Fruit fly (Drosophila melanogaster): ENCODE results near the gene CG8136.

The CG8136 gene

DNA sequence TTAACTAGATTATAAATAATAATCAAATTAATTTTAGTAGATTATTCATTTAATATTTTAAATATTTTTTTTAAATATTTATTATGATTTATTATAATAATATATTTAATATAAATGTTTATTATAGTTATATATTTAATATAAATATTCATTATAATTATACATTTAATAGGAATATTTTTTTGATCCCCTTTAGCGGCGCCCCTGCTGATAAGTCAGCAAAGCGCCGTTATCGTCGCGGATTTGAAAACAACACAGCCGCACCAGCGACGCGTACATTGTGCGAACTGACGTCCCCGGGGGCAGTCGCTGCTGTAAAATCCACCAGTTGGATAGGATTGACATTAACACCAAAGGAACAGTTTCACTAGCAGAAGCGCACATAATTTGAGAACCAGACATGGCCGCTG lies 8.4 kb upstream of the CG8136 start, which contains the start of gene CG8112:
TSS of gene CG8112 (plus strand) at position 212 of the 410 bp plus-strand sequence.
- TF ChIP-seq gl (tag; optimal IDR thresholded peaks at IDR 0.05) = no peak
- peak; percentile 30 for TF ChIP-seq Snoo (tag; optimal IDR thresholded peaks at IDR 0.05)
- no peak for TF ChIP-seq Pif1A (GFP tag; optimal IDR thresholded peaks at IDR 0.05)
- no peak for TF ChIP-seq CG13204 (GFP tag; optimal IDR thresholded peaks at IDR 0.05)
- TF ChIP-seq CG8301 (tag; optimal IDR thresholded peaks at IDR 0.05) = no peak
- TF ChIP-seq CG8159 (tag; optimal IDR thresholded peaks at IDR 0.05) = peak; percentile 23
- peak; percentile 5 for TF ChIP-seq CG17806 (tag; optimal IDR thresholded peaks at IDR 0.05)
- TF ChIP-seq Ets98B (GFP tag; IDR thresholded peaks at IDR 0.05) = peak; percentile 20; the same call in 1 of the 2 replicates
- peak; percentile 38 for TF ChIP-seq Pif1B (GFP tag; optimal IDR thresholded peaks at IDR 0.05)
- peak; percentile 12; the same call in 1 of the 3 replicates for TF ChIP-seq CG4496 (GFP tag; IDR thresholded peaks at IDR 0.05)
- 0 out of 2 replicates have a peak, but pooled peaks have one; percentile 9 for TF ChIP-seq CG12605 (GFP tag; IDR thresholded peaks at IDR 0.05)
- TF ChIP-seq D1 (tag; optimal IDR thresholded peaks at IDR 0.05) = no peak
- TF ChIP-seq CG15710 (tag; optimal IDR thresholded peaks at IDR 0.05) = peak; percentile 25

DNA sequence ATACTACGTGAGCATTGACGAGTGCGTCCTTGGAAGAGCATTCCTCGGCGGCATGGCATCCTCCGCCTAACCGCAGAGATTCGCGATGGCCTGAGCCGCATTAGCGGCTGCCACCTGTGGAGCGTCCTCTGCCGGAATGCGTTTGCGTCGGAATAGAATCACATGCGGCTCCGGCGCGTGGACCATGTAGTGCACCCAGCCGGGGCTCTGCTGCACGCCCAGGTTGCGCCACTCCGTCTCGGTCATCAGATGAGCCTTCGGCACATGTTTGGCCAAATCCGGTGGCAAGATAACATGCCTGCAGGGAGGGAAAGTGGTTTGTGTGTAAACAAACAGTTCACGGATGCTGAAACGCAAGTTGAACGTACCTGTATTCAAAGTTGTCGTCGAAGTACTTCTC lies 5.8 kb upstream of the CG8136 start:
- TF ChIP-seq CG12605 (GFP tag; IDR thresholded peaks at IDR 0.05) = peak; percentile 55; the same call in 1 of the 2 replicates
- no peak for TF ChIP-seq EcR (GFP tag; optimal IDR thresholded peaks at IDR 0.05)

DNA sequence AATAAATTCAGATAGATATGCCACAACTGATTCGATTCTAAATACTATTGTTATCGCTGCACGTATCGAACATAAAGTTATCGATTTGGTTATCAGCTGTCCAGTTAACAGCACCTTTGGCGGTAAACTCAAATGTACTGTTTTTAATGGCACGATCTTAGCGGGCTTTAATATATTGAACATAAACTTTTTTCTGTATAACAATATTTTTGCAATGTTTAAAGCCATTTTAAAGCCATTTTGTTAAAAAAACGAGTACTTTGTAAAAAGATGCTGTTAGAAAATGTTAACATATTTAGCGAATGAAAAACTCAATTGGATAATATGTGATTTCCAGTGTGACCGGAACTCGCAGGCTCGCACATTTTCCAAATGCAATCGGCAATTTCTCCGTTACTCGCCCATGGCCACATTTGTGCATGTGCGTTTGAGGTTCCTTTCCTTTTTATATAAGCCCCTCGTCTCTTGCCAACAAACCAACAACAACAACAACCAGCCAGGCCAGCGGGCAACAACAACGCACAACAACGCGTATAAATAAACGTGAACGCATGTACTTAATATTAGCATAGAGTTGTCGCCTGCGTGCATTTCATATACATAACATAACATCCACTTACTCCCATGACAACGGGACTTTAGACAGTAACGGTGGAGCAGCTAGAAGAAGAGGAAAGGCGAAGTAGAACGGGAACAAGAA lies 5.2 kb upstream of the CG8136 start, which contains the start of gene TMEM216:
TSS of gene TMEM216 (plus strand) at position 393 of the 700 bp plus-strand sequence.
- peak; percentile 28 for TF ChIP-seq gl (tag; optimal IDR thresholded peaks at IDR 0.05)
- TF ChIP-seq EcR (GFP tag; optimal IDR thresholded peaks at IDR 0.05) = peak; percentile 2
- 0 out of 3 replicates have a peak, but pooled peaks have one; percentile 17 for TF ChIP-seq CG4496 (GFP tag; IDR thresholded peaks at IDR 0.05)
- no peak for TF ChIP-seq Ets98B (GFP tag; IDR thresholded peaks at IDR 0.05)

DNA sequence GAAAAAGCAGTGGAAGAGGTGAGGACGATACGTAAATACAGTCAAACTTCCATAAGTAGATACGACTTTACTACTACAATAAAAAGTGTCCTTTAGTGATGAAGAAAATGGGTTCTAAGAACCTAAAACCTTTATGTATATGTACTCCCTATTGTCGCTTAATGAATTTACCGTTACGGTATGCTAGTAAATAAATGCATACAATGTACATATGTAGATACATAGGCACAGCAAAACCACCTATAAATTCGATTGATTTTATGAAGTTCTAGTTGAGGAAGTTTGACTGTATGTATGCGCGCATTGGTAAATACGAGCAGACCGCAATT lies 4.7 kb upstream of the CG8136 start:
- TF ChIP-seq CG9948 (tag; optimal IDR thresholded peaks at IDR 0.05) = peak; percentile 30
- TF ChIP-seq CG8301 (tag; optimal IDR thresholded peaks at IDR 0.05) = peak; percentile 11
- peak; percentile 4 for TF ChIP-seq CG15710 (tag; optimal IDR thresholded peaks at IDR 0.05)
- TF ChIP-seq CG17806 (tag; optimal IDR thresholded peaks at IDR 0.05) = peak; percentile 19
- TF ChIP-seq Pif1A (GFP tag; optimal IDR thresholded peaks at IDR 0.05) = no peak

DNA sequence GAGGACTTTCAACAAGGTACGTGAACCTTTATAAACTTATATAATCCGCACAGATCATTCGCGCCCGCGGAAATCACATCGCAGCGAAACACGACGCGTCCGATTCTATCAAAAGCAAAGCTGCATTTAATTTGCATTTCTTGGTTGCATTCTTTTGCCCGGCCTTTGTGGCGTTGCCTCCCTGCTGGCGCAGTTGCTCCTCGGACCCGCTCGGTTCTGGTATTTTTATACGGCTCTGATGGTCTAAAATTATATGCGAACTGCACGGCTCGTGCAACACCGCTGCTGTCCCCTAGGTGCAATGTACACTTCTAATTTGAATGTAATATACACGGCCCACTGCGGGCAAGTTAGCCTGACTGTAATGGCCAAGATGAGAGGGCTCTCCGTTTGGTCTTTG lies 2.8 kb upstream of the CG8136 start, which contains the start of gene Cks85A:
TSS of gene Cks85A (minus strand) at position 101 of the 400 bp plus-strand sequence.
- TF ChIP-seq CG9948 (tag; optimal IDR thresholded peaks at IDR 0.05) = no peak
- TF ChIP-seq EcR (GFP tag; optimal IDR thresholded peaks at IDR 0.05) = no peak
- no peak for TF ChIP-seq fd96Ca (GFP tag; IDR thresholded peaks at IDR 0.05)
- no peak for TF ChIP-seq rn (GFP tag; IDR thresholded peaks at IDR 0.05)
- no peak for TF ChIP-seq Pif1B (GFP tag; optimal IDR thresholded peaks at IDR 0.05)
- no peak for TF ChIP-seq CG14655 (GFP tag; optimal IDR thresholded peaks at IDR 0.05)

DNA sequence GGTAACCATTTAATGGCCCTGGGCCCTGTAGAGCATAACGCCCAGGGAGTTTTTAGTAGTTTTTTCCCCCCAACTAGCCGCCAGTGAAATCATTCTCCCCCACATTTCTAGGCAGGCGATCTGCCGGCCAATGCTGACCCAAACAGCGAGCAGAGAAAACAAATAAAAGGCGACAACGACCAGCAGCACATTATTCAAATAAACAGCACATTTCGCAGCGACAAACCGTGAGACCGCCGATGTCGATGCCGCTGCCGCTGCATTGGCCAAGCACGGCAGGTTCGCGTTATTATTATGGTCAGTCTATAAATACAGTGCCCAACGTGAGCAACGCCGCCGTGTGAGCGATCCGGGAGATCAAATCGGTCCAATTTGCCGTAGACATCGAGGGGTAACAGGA lies 2.3 kb upstream of the CG8136 start, which contains the start of gene CG11760:
TSS of gene CG11760 (plus strand) at position 301 of the 400 bp plus-strand sequence.
- TF ChIP-seq gl (tag; optimal IDR thresholded peaks at IDR 0.05) (no peak), Pif1B (GFP tag; optimal IDR thresholded peaks at IDR 0.05) (no peak), CG4496 (GFP tag; IDR thresholded peaks at IDR 0.05) (0 out of 3 replicates have a peak, but pooled peaks have one; percentile 29)

DNA sequence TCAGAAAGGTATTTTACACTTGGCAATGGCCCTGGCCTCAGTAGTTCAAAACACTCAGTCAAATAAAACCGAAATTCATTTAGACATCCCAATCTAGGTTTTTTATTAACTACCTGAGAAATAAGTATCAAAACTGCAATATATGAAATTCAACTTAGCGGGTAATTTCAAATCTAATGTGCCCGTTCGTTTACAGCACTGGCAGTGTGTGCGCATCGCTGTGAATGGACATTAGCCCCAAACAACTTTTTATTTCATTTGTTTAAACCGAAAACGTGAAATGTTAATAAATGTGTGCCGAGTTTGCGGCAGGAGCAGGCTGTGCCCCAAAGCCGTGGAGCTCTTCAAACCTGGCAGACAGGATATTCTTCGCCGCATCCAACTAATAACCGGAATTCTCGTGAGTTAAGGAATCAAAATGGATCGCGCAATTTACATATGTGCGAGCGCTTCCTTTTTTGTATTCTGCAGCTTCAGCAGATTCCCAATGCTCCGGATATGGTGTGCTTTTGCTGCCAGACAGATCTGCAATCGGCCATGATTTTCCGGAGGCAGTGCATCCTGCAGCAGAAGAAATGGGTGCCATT lies 1.9 kb downstream of the CG8136 start, which contains the start of gene nom:
TSS of gene nom (plus strand) at position 213 of the 587 bp plus-strand sequence.
- TF ChIP-seq CG17806 (tag; optimal IDR thresholded peaks at IDR 0.05) = no peak
- no peak for TF ChIP-seq Ets98B (GFP tag; IDR thresholded peaks at IDR 0.05)
- TF ChIP-seq CG14655 (GFP tag; optimal IDR thresholded peaks at IDR 0.05) = no peak
- no peak for TF ChIP-seq Pif1B (GFP tag; optimal IDR thresholded peaks at IDR 0.05)
- no peak for TF ChIP-seq CG4496 (GFP tag; IDR thresholded peaks at IDR 0.05)
- TF ChIP-seq CG9948 (tag; optimal IDR thresholded peaks at IDR 0.05) = no peak
- no peak for TF ChIP-seq CG12605 (GFP tag; IDR thresholded peaks at IDR 0.05)
- TF ChIP-seq Pif1A (GFP tag; optimal IDR thresholded peaks at IDR 0.05) = no peak
- TF ChIP-seq CG34367 (tag; optimal IDR thresholded peaks at IDR 0.05) = no peak
- TF ChIP-seq CG15710 (tag; optimal IDR thresholded peaks at IDR 0.05) = no peak
- TF ChIP-seq CG8159 (tag; optimal IDR thresholded peaks at IDR 0.05) = no peak
- no peak for TF ChIP-seq CG8301 (tag; optimal IDR thresholded peaks at IDR 0.05)
- no peak for TF ChIP-seq fd96Ca (GFP tag; IDR thresholded peaks at IDR 0.05)
- no peak for TF ChIP-seq gl (tag; optimal IDR thresholded peaks at IDR 0.05)
- no peak for TF ChIP-seq CG10348 (GFP tag; IDR thresholded peaks at IDR 0.05)
- TF ChIP-seq CG13204 (GFP tag; optimal IDR thresholded peaks at IDR 0.05) = no peak
- TF ChIP-seq D1 (tag; optimal IDR thresholded peaks at IDR 0.05) = no peak
- TF ChIP-seq rn (GFP tag; IDR thresholded peaks at IDR 0.05) = no peak
- TF ChIP-seq CG32121 (GFP tag; IDR thresholded peaks at IDR 0.05) = no peak
- no peak for TF ChIP-seq Snoo (tag; optimal IDR thresholded peaks at IDR 0.05)

All from whole organism, pupa.